Worm (Caenorhabditis elegans): ENCODE data around the gene T05A8.3.
"Not testable (repeated sequence)": the region's sequence is repeated elsewhere in the genome, so short reads cannot be mapped to it uniquely, and the experiment has no call there.

DNA sequence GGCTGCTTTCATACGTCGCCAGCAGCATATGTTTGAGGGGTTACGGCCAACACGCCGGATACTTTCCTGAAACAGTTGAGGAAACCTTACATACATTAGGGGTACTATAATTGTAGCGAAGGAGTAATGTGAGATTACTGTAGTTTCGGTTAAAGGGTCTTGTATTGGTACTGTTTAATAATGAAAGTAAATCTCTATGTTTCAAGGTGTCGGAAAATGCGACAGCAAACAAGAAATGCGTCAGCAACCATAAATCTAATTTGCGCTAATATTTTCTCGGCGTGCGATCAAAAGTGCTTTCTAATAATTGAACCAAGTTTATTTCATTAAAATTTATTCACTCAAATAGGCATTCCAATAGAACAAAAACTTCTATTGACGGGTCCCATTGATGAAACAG is 44.9 kb downstream of the T05A8.3 start, which contains the start of gene sri-57:
- TF ChIP-seq mep-1 (tag; optimal IDR thresholded peaks at IDR 0.05); lim-7 (GFP tag; IDR thresholded peaks at IDR 0.05); mdl-1 (tag; optimal IDR thresholded peaks at IDR 0.05); hlh-30 (tag; optimal IDR thresholded peaks at IDR 0.05; ENCODE audit: insufficient read depth); ces-1 (GFP tag; optimal IDR thresholded peaks at IDR 0.05); pqm-1 (tag; optimal IDR thresholded peaks at IDR 0.05); R02D3.7 (tag; optimal IDR thresholded peaks at IDR 0.05); lsy-2 (tag; optimal IDR thresholded peaks at IDR 0.05); nhr-77 (tag; optimal IDR thresholded peaks at IDR 0.05); dpl-1 (GFP tag; optimal IDR thresholded peaks at IDR 0.05); ZK546.5 (tag; optimal IDR thresholded peaks at IDR 0.05): not testable (repeated sequence)
